Worm (Caenorhabditis elegans) whole organism, L3 larva: ENCODE measurements around the gene F18H3.4.

Experiments used
- ama-1 ChIP-seq: fragments of 150-350 bp; optimal IDR thresholded peaks from 2 replicates; lab custom pipeline; 2018
- egl-27 ChIP-seq: sonication (generic microtip); optimal IDR thresholded peaks from 4 replicates; lab custom pipeline; 2017; ENCODE audit warnings: missing biosample characterization, missing genetic modification reagents, missing genetic modification characterization
- pha-4 ChIP-seq: fragments of 150-350 bp; optimal IDR thresholded peaks from 2 replicates; lab custom pipeline; 2014; ENCODE audit warnings: missing biosample characterization, missing genetic modification reagents, missing genetic modification characterization
- skn-1 ChIP-seq: fragments of 150-350 bp; optimal IDR thresholded peaks from 2 replicates; lab custom pipeline; 2014; ENCODE audit warnings: missing biosample characterization, missing genetic modification characterization
- unc-39 ChIP-seq: sonication (generic microtip); optimal IDR thresholded peaks from 4 replicates; lab custom pipeline; 2017; ENCODE audit warnings: missing biosample characterization, missing genetic modification characterization

ce11 chrX:13542236-13542635 is 13.3 kb downstream of the F18H3.4 start, which contains the start of gene cah-4:
- no peak for TF ChIP-seq unc-39 (tag; lab: Kevin White, UChicago)
- TF ChIP-seq skn-1 = no peak
- no peak for TF ChIP-seq pha-4
- no peak for TF ChIP-seq egl-27 (tag; lab: Kevin White, UChicago)
- peak; percentile 94 for TF ChIP-seq ama-1
